Fruit fly (Drosophila melanogaster) whole organism, embryonic: ENCODE measurements around the gene CtsF.

Experiments used
- Adf1 ChIP-seq: fragments of 200-800 bp; sonication (Bioruptor generic); IDR thresholded peaks from 2 replicates; pipeline ENCODE4 v1.3.6; 2022; ENCODE audit warnings: missing biosample characterization, missing genetic modification characterization
- Atf3 ChIP-seq: fragments of 200-800 bp; sonication (Bioruptor generic); optimal IDR thresholded peaks from 3 replicates; lab custom pipeline; 2016; ENCODE audit warnings: missing biosample characterization, missing genetic modification characterization
- CG10565 ChIP-seq: fragments of 200-800 bp; sonication (Bioruptor generic); optimal IDR thresholded peaks from 3 replicates; lab custom pipeline; 2016; ENCODE audit warnings: missing biosample characterization, mild to moderate bottlenecking, missing genetic modification characterization
- CG11398 ChIP-seq: fragments of 200-800 bp; sonication (Bioruptor generic); optimal IDR thresholded peaks from 2 replicates; lab custom pipeline; 2016; ENCODE audit warnings: missing biosample characterization, missing genetic modification characterization
- CG11696 ChIP-seq: fragments of 200-800 bp; sonication (Bioruptor generic); IDR thresholded peaks from 2 replicates; pipeline ENCODE4 v1.3.6; 2022; ENCODE audit warnings: missing biosample characterization, missing genetic modification characterization
- CG12155 ChIP-seq: fragments of 200-800 bp; sonication (Bioruptor generic); optimal IDR thresholded peaks from 3 replicates; lab custom pipeline; 2016; ENCODE audit warnings: missing biosample characterization, missing genetic modification characterization
- CG1602 ChIP-seq: fragments of 200-800 bp; sonication (Bioruptor generic); optimal IDR thresholded peaks from 3 replicates; lab custom pipeline; 2016; ENCODE audit warnings: missing biosample characterization, missing genetic modification characterization
- CG16863 ChIP-seq: fragments of 200-800 bp; sonication (Bioruptor generic); optimal IDR thresholded peaks from 3 replicates; lab custom pipeline; 2016; ENCODE audit warnings: missing biosample characterization, missing genetic modification characterization
- CG18599 ChIP-seq: fragments of 200-800 bp; sonication (Bioruptor generic); optimal IDR thresholded peaks from 3 replicates; lab custom pipeline; 2017; ENCODE audit warnings: missing biosample characterization, missing genetic modification characterization, mild to moderate bottlenecking, moderate library complexity, missing genetic modification reagents
- CG2199 ChIP-seq: fragments of 200-800 bp; sonication (Bioruptor generic); IDR thresholded peaks from 3 replicates; pipeline ENCODE4 v1.3.6; 2022; ENCODE audit warnings: missing biosample characterization, missing genetic modification characterization
- CG30020 ChIP-seq: fragments of 200-800 bp; optimal IDR thresholded peaks from 2 replicates; lab custom pipeline; 2019; ENCODE audit warnings: missing biosample characterization, mild to moderate bottlenecking, missing genetic modification characterization, moderate library complexity
- CG30403 ChIP-seq: fragments of 200-800 bp; sonication (Bioruptor generic); optimal IDR thresholded peaks from 3 replicates; lab custom pipeline; 2016; ENCODE audit warnings: missing biosample characterization, missing genetic modification characterization
- CG32772 ChIP-seq: fragments of 200-800 bp; sonication (Bioruptor generic); IDR thresholded peaks from 2 replicates; pipeline ENCODE4 v1.3.6; 2022; ENCODE audit warnings: missing biosample characterization, missing genetic modification characterization
- CG34224 ChIP-seq: fragments of 200-800 bp; sonication (Bioruptor generic); IDR thresholded peaks from 3 replicates; pipeline ENCODE4 v1.3.6; 2022; ENCODE audit warnings: missing biosample characterization, missing genetic modification characterization; ENCODE audit not compliant: partially characterized antibody
- CG34376 ChIP-seq: fragments of 200-800 bp; sonication (Bioruptor generic); optimal IDR thresholded peaks from 2 replicates; lab custom pipeline; 2018; ENCODE audit warnings: missing biosample characterization, mild to moderate bottlenecking, missing genetic modification characterization
- CG4282 ChIP-seq: fragments of 200-800 bp; sonication (Bioruptor generic); optimal IDR thresholded peaks from 2 replicates; lab custom pipeline; 2016; ENCODE audit warnings: missing biosample characterization, missing genetic modification characterization
- CG43689 ChIP-seq: fragments of 200-800 bp; sonication (Bioruptor generic); IDR thresholded peaks from 2 replicates; pipeline ENCODE4 v1.3.6; 2022; ENCODE audit warnings: missing biosample characterization, missing genetic modification characterization
- CG7745 ChIP-seq: fragments of 200-800 bp; sonication (Bioruptor generic); optimal IDR thresholded peaks from 2 replicates; lab custom pipeline; 2018; ENCODE audit warnings: missing biosample characterization, mild to moderate bottlenecking, missing genetic modification characterization, moderate library complexity
- CG8089 ChIP-seq: fragments of 200-800 bp; sonication (Bioruptor generic); optimal IDR thresholded peaks from 3 replicates; lab custom pipeline; 2016; ENCODE audit warnings: missing biosample characterization, missing genetic modification characterization
- CG8765 ChIP-seq: fragments of 200-800 bp; sonication (Bioruptor generic); IDR thresholded peaks from 2 replicates; pipeline ENCODE4 v1.3.6; 2022; ENCODE audit warnings: missing biosample characterization, missing genetic modification characterization
- CG9609 ChIP-seq: fragments of 200-800 bp; sonication (Bioruptor generic); optimal IDR thresholded peaks from 3 replicates; lab custom pipeline; 2016; ENCODE audit warnings: missing biosample characterization, missing genetic modification characterization
- CG9727 ChIP-seq: fragments of 200-800 bp; sonication (Bioruptor generic); optimal IDR thresholded peaks from 3 replicates; lab custom pipeline; 2017; ENCODE audit warnings: missing biosample characterization, mild to moderate bottlenecking, missing genetic modification characterization
- CHES-1-like ChIP-seq: fragments of 200-800 bp; sonication (Bioruptor generic); optimal IDR thresholded peaks from 2 replicates; lab custom pipeline; 2016; ENCODE audit warnings: missing biosample characterization, missing genetic modification characterization
- Deaf1 ChIP-seq: fragments of 200-800 bp; optimal IDR thresholded peaks from 3 replicates; lab custom pipeline; 2019; ENCODE audit warnings: missing biosample characterization, mild to moderate bottlenecking, missing genetic modification characterization, moderate library complexity
- Elba2 ChIP-seq: fragments of 200-800 bp; sonication (Bioruptor generic); optimal IDR thresholded peaks from 3 replicates; lab custom pipeline; 2016; ENCODE audit warnings: missing biosample characterization, missing genetic modification characterization
- GATAe ChIP-seq: fragments of 200-800 bp; sonication (Bioruptor generic); conservative IDR thresholded peaks from 2 replicates; pipeline ENCODE4 v1.3.6; 2022; ENCODE audit warnings: missing biosample characterization, missing genetic modification characterization
- Hsf ChIP-seq: fragments of 200-800 bp; sonication (Bioruptor generic); optimal IDR thresholded peaks from 3 replicates; lab custom pipeline; 2016; ENCODE audit warnings: missing biosample characterization, missing genetic modification characterization
- Jarid2 ChIP-seq: fragments of 200-800 bp; sonication (Bioruptor generic); optimal IDR thresholded peaks from 3 replicates; lab custom pipeline; 2017; ENCODE audit warnings: mild to moderate bottlenecking, missing biosample characterization, missing genetic modification reagents, missing genetic modification characterization
- Lim3 ChIP-seq: fragments of 200-800 bp; sonication (Bioruptor generic); IDR thresholded peaks from 2 replicates; pipeline ENCODE4 v1.3.6; 2022; ENCODE audit warnings: missing biosample characterization, missing genetic modification characterization
- MBD-R2 ChIP-seq: fragments of 200-800 bp; sonication (Bioruptor generic); IDR thresholded peaks from 2 replicates; pipeline ENCODE4 v1.3.6; 2022; ENCODE audit warnings: missing biosample characterization, missing genetic modification characterization
- Mrtf ChIP-seq: fragments of 200-800 bp; sonication (Bioruptor generic); IDR thresholded peaks from 3 replicates; pipeline ENCODE4 v1.3.6; 2022; ENCODE audit warnings: missing biosample characterization, missing genetic modification characterization
- Opbp ChIP-seq: fragments of 200-800 bp; sonication (Bioruptor generic); IDR thresholded peaks from 3 replicates; pipeline ENCODE4 v1.3.6; 2022; ENCODE audit warnings: missing biosample characterization, missing genetic modification characterization; ENCODE audit not compliant: partially characterized antibody
- Sox100B ChIP-seq: fragments of 200-800 bp; sonication (Bioruptor generic); optimal IDR thresholded peaks from 3 replicates; lab custom pipeline; 2018; ENCODE audit warnings: missing biosample characterization, mild to moderate bottlenecking, missing genetic modification characterization
- Sox102F ChIP-seq: fragments of 200-800 bp; sonication (Bioruptor generic); optimal IDR thresholded peaks from 2 replicates; lab custom pipeline; 2018; ENCODE audit warnings: missing biosample characterization, mild to moderate bottlenecking, missing genetic modification characterization, moderate library complexity
- Spps ChIP-seq: fragments of 200-800 bp; sonication (Bioruptor generic); optimal IDR thresholded peaks from 2 replicates; lab custom pipeline; 2018; ENCODE audit warnings: missing biosample characterization, mild to moderate bottlenecking, missing genetic modification characterization
- ara ChIP-seq: fragments of 200-800 bp; sonication (Bioruptor generic); IDR thresholded peaks from 2 replicates; pipeline ENCODE4 v1.3.6; 2022; ENCODE audit warnings: missing biosample characterization, missing genetic modification characterization
- bab2 ChIP-seq: fragments of 200-800 bp; sonication (Bioruptor generic); optimal IDR thresholded peaks from 2 replicates; lab custom pipeline; 2016; ENCODE audit warnings: missing biosample characterization, missing genetic modification characterization
- fu2 ChIP-seq: fragments of 200-800 bp; sonication (Bioruptor generic); optimal IDR thresholded peaks from 2 replicates; lab custom pipeline; 2016; ENCODE audit warnings: missing biosample characterization, missing genetic modification characterization
- gce ChIP-seq: fragments of 200-800 bp; sonication (Bioruptor generic); IDR thresholded peaks from 3 replicates; pipeline ENCODE4 v1.3.6; 2022; ENCODE audit warnings: missing biosample characterization, missing genetic modification characterization
- hkb ChIP-seq, 2 experiments: fragments of 200-800 bp in 1 of 2; fragments of >200 bp in 1 of 2; sonication (Bioruptor generic) in 1 of 2; IDR thresholded peaks in 1 of 2; optimal IDR thresholded peaks in 1 of 2; 2 replicates each; pipeline versions ENCODE4 v1.3.6 to Lab custom; 2017 to 2022; ENCODE audit warnings: missing biosample characterization in 1 of 2, missing genetic modification characterization in 1 of 2
- insv ChIP-seq, 2 experiments: fragments of 200-800 bp; sonication (Bioruptor generic); optimal IDR thresholded peaks; 3 replicates each; lab custom pipeline; 2016 to 2018; ENCODE audit warnings: missing biosample characterization in 2 of 2, missing genetic modification characterization in 2 of 2
- jing ChIP-seq: fragments of 200-800 bp; sonication (Bioruptor generic); optimal IDR thresholded peaks from 2 replicates; lab custom pipeline; 2018; ENCODE audit warnings: missing biosample characterization, mild to moderate bottlenecking, missing genetic modification characterization
- ken ChIP-seq: fragments of 200-800 bp; sonication (Bioruptor generic); IDR thresholded peaks from 3 replicates; pipeline ENCODE4 v1.3.6; 2022; ENCODE audit warnings: missing biosample characterization, missing genetic modification characterization
- kni ChIP-seq: fragments of 200-800 bp; sonication (Bioruptor generic); optimal IDR thresholded peaks from 3 replicates; lab custom pipeline; 2017; ENCODE audit warnings: mild to moderate bottlenecking, missing biosample characterization, missing genetic modification reagents, missing genetic modification characterization
- sim ChIP-seq: fragments of 200-800 bp; sonication (Bioruptor generic); IDR thresholded peaks from 2 replicates; pipeline ENCODE4 v1.3.6; 2022; ENCODE audit warnings: missing biosample characterization, missing genetic modification characterization
- sr ChIP-seq: fragments of 200-800 bp; sonication (Bioruptor generic); IDR thresholded peaks from 3 replicates; pipeline ENCODE4 v1.3.6; 2022; ENCODE audit warnings: missing biosample characterization, missing genetic modification characterization
- stwl ChIP-seq: fragments of 200-800 bp; sonication (Bioruptor generic); optimal IDR thresholded peaks from 3 replicates; lab custom pipeline; 2018; ENCODE audit warnings: missing biosample characterization, mild to moderate bottlenecking, missing genetic modification characterization, moderate library complexity
- sug ChIP-seq: fragments of 200-800 bp; optimal IDR thresholded peaks from 2 replicates; lab custom pipeline; 2019; ENCODE audit warnings: missing biosample characterization, mild to moderate bottlenecking, missing genetic modification characterization, moderate library complexity
- trem ChIP-seq: fragments of 200-800 bp; optimal IDR thresholded peaks from 3 replicates; lab custom pipeline; 2019; ENCODE audit warnings: missing biosample characterization, mild to moderate bottlenecking, missing genetic modification characterization, moderate library complexity

CtsF gene

dm6 chr3R:5211901-5212758 is 39.4 kb downstream of the CtsF start (continued):
- TF ChIP-seq Sox102F (peak; percentile 38), CG4282 (peak; percentile 28), Mrtf (GFP tag; lab: Robert Waterston, UW) (peak; percentile 63; the same call in 1 of the 3 replicates), sr (no peak), bab2 (GFP tag; lab: Kevin White, UChicago) (peak; percentile 75), stwl (peak; percentile 70), CG1602 (peak; percentile 86), ken (no peak), CG34376 (GFP tag; lab: Kevin White, UChicago) (no peak), kni (peak; percentile 97), CG12155 (GFP tag; lab: Kevin White, UChicago) (peak; percentile 59), CG9609 (peak; percentile 77), Adf1 (GFP tag; lab: Robert Waterston, UW) (no peak), CG30403 (GFP tag; lab: Kevin White, UChicago) (peak; percentile 72), CG32772 (GFP tag; lab: Robert Waterston, UW) (peak; percentile 70), trem (tag; lab: Kevin White, UChicago) (peak; percentile 92), jing (peak; percentile 44), CG10565 (peak; percentile 60), Deaf1 (tag; lab: Kevin White, UChicago) (no peak), Opbp (GFP tag; lab: Robert Waterston, UW) (no peak), CG9727 (GFP tag; lab: Kevin White, UChicago) (peak; percentile 96), Atf3 (GFP tag; lab: Kevin White, UChicago) (peak; percentile 68), Sox100B (GFP tag; lab: Kevin White, UChicago) (peak; percentile 56), Elba2 (peak; percentile 90), CG18599 (GFP tag; lab: Kevin White, UChicago) (peak; percentile 52), sug (tag; lab: Kevin White, UChicago) (no peak), insv (GFP tag; optimal IDR thresholded peaks at IDR 0.05; lab: Kevin White, UChicago) (peak in 1 of 2 experiments; percentile 48), CHES-1-like (peak; percentile 69), CG7745 (tag; lab: Kevin White, UChicago) (peak; percentile 52), ara (GFP tag; lab: Robert Waterston, UW) (peak; percentile 90), CG8089 (GFP tag; lab: Kevin White, UChicago) (peak; percentile 74), fu2 (GFP tag; lab: Kevin White, UChicago) (no peak), hkb (optimal IDR thresholded peaks at IDR 0.05; lab: Kevin White, UChicago) (no peak), hkb (GFP tag; IDR thresholded peaks at IDR 0.05; lab: Robert Waterston, UW) (peak; percentile 40; the same call in 1 of the 2 replicates), Spps (tag; lab: Kevin White, UChicago) (peak; percentile 84), Lim3 (GFP tag; lab: Robert Waterston, UW) (no peak), CG11696 (GFP tag; lab: Robert Waterston, UW) (no peak), gce (no peak), MBD-R2 (GFP tag; lab: Robert Waterston, UW) (no peak), CG30020 (tag; lab: Kevin White, UChicago) (peak; percentile 60), Jarid2 (GFP tag; lab: Kevin White, UChicago) (peak; percentile 13), CG34224 (no peak), GATAe (GFP tag; lab: Robert Waterston, UW) (no peak), CG2199 (GFP tag; lab: Robert Waterston, UW) (peak; percentile 58; the same call in 1 of the 3 replicates), CG43689 (GFP tag; lab: Robert Waterston, UW) (no peak), Hsf (GFP tag; lab: Kevin White, UChicago) (peak; percentile 81), CG11398 (GFP tag; lab: Kevin White, UChicago) (peak; percentile 74), CG8765 (peak; percentile 86), CG16863 (GFP tag; lab: Kevin White, UChicago) (peak; percentile 75), sim (GFP tag; lab: Robert Waterston, UW) (peak; percentile 70; the same call in 1 of the 2 replicates)
